Worm (Caenorhabditis elegans): Measurements from ENCODE around the gene F32F2.4.

DNA sequence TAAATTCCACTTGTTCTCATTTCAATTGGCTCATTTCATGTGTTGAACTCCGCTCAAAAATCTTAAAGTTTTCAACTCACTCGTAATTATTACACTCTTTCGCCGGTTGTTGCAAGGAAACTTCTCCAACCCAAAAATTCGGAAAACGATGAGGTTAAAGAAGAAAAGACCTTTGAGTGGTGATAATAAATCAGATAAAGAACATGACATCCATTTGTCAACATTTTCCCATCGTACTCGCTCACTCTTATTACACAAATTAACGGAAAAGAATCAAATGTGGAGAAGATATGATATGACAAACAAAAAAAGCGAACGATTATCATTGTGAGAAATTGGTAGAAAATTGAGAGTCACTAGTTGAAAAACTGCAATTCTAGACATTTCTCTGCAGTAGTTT, 9.2 kb downstream of the F32F2.4 start:
- TF ChIP-seq pqm-1 (tag; optimal IDR thresholded peaks at IDR 0.05) (no peak), ztf-4 (tag; optimal IDR thresholded peaks at IDR 0.05) (no peak), nhr-77 (tag; optimal IDR thresholded peaks at IDR 0.05) (no peak), lin-15B (tag; optimal IDR thresholded peaks at IDR 0.05) (no peak), elt-1 (tag; optimal IDR thresholded peaks at IDR 0.05) (no peak), skn-1 (tag; optimal IDR thresholded peaks at IDR 0.05) (no peak), pha-4 (tag; optimal IDR thresholded peaks at IDR 0.05) (no peak), unc-62 (GFP tag; optimal IDR thresholded peaks at IDR 0.05) (no peak), tbx-2 (tag; optimal IDR thresholded peaks at IDR 0.05) (no peak), nhr-12 (tag; optimal IDR thresholded peaks at IDR 0.05) (no peak)

Data from whole organism, L3 larva.